Fruit fly (Drosophila melanogaster): ENCODE results near the gene REPTOR.

Gene REPTOR

DNA sequence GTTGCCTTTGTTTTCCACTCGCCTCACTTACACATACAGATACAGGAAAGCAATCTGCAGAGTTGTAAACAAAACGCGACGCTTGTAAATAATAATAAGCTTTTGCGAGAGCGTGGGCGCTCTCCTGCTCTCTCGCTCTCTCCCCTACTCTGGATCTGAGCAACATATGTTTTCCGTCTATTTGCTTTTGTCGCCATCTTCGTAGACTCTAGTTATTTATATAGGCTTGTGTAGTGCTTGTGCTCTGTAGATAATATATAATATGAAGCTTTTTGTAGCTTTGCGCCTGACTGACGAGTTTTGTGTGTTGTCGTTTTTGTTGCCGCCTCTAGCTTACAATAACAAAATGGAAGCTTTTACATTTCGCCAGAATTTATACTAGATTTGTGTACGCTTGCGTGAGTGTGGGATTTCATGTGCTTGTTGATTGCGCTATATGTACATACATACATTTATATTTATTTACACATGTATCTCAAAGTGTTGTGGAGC is 16.9 kb downstream of the REPTOR start:
- TF ChIP-seq Lhr (GFP tag; optimal IDR thresholded peaks at IDR 0.05) (no peak), zen (tag; optimal IDR thresholded peaks at IDR 0.05) (no peak), cg (GFP tag; optimal IDR thresholded peaks at IDR 0.05) (peak; percentile 78), dpn (GFP tag; optimal IDR thresholded peaks at IDR 0.05) (no peak), scrt (GFP tag; optimal IDR thresholded peaks at IDR 0.05) (peak; percentile 90), CG12219 (GFP tag; optimal IDR thresholded peaks at IDR 0.05) (peak; percentile 30), Bgb (GFP tag; IDR thresholded peaks at IDR 0.05; ENCODE audit: partially characterized antibody) (no peak), CG15514 (GFP tag; optimal IDR thresholded peaks at IDR 0.05) (peak; percentile 79), ssp (GFP tag; IDR thresholded peaks at IDR 0.05) (no peak), pnt (GFP tag; optimal IDR thresholded peaks at IDR 0.05) (no peak), insv (GFP tag; optimal IDR thresholded peaks at IDR 0.05) (peak in 1 of 2 experiments; percentile 46), dan (GFP tag; IDR thresholded peaks at IDR 0.05) (no peak), gcm2 (GFP tag; optimal IDR thresholded peaks at IDR 0.05) (peak; percentile 62), twi (tag; optimal IDR thresholded peaks at IDR 0.05) (peak; percentile 66), CG6854 (GFP tag; optimal IDR thresholded peaks at IDR 0.05) (no peak), CG8388 (GFP tag; optimal IDR thresholded peaks at IDR 0.05) (no peak), HmgZ (tag; optimal IDR thresholded peaks at IDR 0.05) (peak; percentile 84), CG9609 (GFP tag; optimal IDR thresholded peaks at IDR 0.05) (no peak), ap (GFP tag; IDR thresholded peaks at IDR 0.05) (no peak), Mes4 (GFP tag; optimal IDR thresholded peaks at IDR 0.05) (peak; percentile 40), inv (GFP tag; IDR thresholded peaks at IDR 0.05; ENCODE audit: partially characterized antibody) (no peak), fd96Cb (tag; optimal IDR thresholded peaks at IDR 0.05) (no peak), ham (GFP tag; IDR thresholded peaks at IDR 0.05) (no peak), CG5180 (GFP tag; optimal IDR thresholded peaks at IDR 0.05) (peak; percentile 11), CG7963 (GFP tag; IDR thresholded peaks at IDR 0.05; ENCODE audit: partially characterized antibody) (no peak), NC2α (GFP tag; optimal IDR thresholded peaks at IDR 0.05) (no peak), peb (GFP tag; IDR thresholded peaks at IDR 0.05) (no peak), sr (GFP tag; IDR thresholded peaks at IDR 0.05) (peak; percentile 97; the same call in 2 of the 3 replicates), lmd (GFP tag; IDR thresholded peaks at IDR 0.05) (no peak), CG9932 (GFP tag; IDR thresholded peaks at IDR 0.05) (no peak), Bdp1 (GFP tag; optimal IDR thresholded peaks at IDR 0.05) (no peak), danr (GFP tag; IDR thresholded peaks at IDR 0.05) (no peak), hth (optimal IDR thresholded peaks at IDR 0.05) (no peak), NFAT (GFP tag; IDR thresholded peaks at IDR 0.05) (no peak), bsh (GFP tag; optimal IDR thresholded peaks at IDR 0.05) (peak; percentile 45 to 55), ase (GFP tag; IDR thresholded peaks at IDR 0.05) (no peak), CHES-1-like (GFP tag; optimal IDR thresholded peaks at IDR 0.05) (no peak), Hey (tag; optimal IDR thresholded peaks at IDR 0.05) (peak; percentile 52), tio (GFP tag; optimal IDR thresholded peaks at IDR 0.05) (peak; percentile 2), Lpt (GFP tag; optimal IDR thresholded peaks at IDR 0.05) (no peak), CG1529 (GFP tag; optimal IDR thresholded peaks at IDR 0.05) (peak; percentile 74), gce (GFP tag; IDR thresholded peaks at IDR 0.05) (peak; percentile 57; the same call in 1 of the 3 replicates), HLH3B (GFP tag; IDR thresholded peaks at IDR 0.05) (peak; percentile 45; the same call in 1 of the 2 replicates), chinmo (GFP tag; IDR thresholded peaks at IDR 0.05; ENCODE audit: partially characterized antibody) (peak; percentile 97; the same call in 3 of the 4 replicates), CG6791 (GFP tag; IDR thresholded peaks at IDR 0.05; ENCODE audit: partially characterized antibody) (no peak), CG17359 (tag; optimal IDR thresholded peaks at IDR 0.05) (peak; percentile 46), CG5953 (GFP tag; IDR thresholded peaks at IDR 0.05) (peak; percentile 58), cwo (GFP tag; optimal IDR thresholded peaks at IDR 0.05) (peak; percentile 71), Fer3 (tag; optimal IDR thresholded peaks at IDR 0.05) (peak; percentile 28), CG17568 (GFP tag; optimal IDR thresholded peaks at IDR 0.05) (peak; percentile 79)
